Worm (Caenorhabditis elegans) whole organism, L2 larva: ENCODE results near the gene pqn-83.

Experiments used
- C34F6.9 ChIP-seq: fragments of 150-350 bp; optimal IDR thresholded peaks from 2 replicates; lab custom pipeline; 2014; ENCODE audit warnings: missing biosample characterization, missing genetic modification characterization
- F13H6.1 ChIP-seq: sonication (generic microtip); optimal IDR thresholded peaks from 2 replicates; lab custom pipeline; 2016; ENCODE audit warnings: missing genetic modification characterization, missing compliant biosample characterization
- R02D3.7 ChIP-seq: fragments of 150-350 bp; optimal IDR thresholded peaks from 2 replicates; lab custom pipeline; 2014; ENCODE audit warnings: missing biosample characterization, missing genetic modification characterization
- Y55F3AM.14 ChIP-seq: fragments of 200-800 bp; sonication (Bioruptor generic); optimal IDR thresholded peaks from 2 replicates; lab custom pipeline; 2018; ENCODE audit warnings: mild to moderate bottlenecking, missing genetic modification characterization, missing compliant biosample characterization
- ZK546.5 ChIP-seq: sonication (generic microtip); optimal IDR thresholded peaks from 2 replicates; lab custom pipeline; 2017; ENCODE audit warnings: missing biosample characterization, missing genetic modification characterization
- alr-1 ChIP-seq: fragments of 150-350 bp; optimal IDR thresholded peaks from 2 replicates; lab custom pipeline; 2014; ENCODE audit warnings: missing biosample characterization, missing genetic modification characterization
- aly-2 ChIP-seq: fragments of 150-350 bp; optimal IDR thresholded peaks from 2 replicates; lab custom pipeline; 2014; ENCODE audit warnings: missing biosample characterization, missing genetic modification characterization
- ama-1 ChIP-seq: fragments of 150-350 bp; optimal IDR thresholded peaks from 2 replicates; lab custom pipeline; 2018; ENCODE audit warnings: inconsistent platforms
- blmp-1 ChIP-seq: sonication (generic microtip); optimal IDR thresholded peaks from 2 replicates; lab custom pipeline; 2017; ENCODE audit warnings: missing genetic modification characterization, mild to moderate bottlenecking, missing compliant biosample characterization, antibody characterized with exemption, moderate library complexity; ENCODE audit not compliant: insufficient read depth
- ceh-16 ChIP-seq: fragments of 150-350 bp; optimal IDR thresholded peaks from 2 replicates; lab custom pipeline; 2014; ENCODE audit warnings: missing biosample characterization, missing genetic modification characterization
- ceh-82 ChIP-seq: fragments of 150-350 bp; optimal IDR thresholded peaks from 2 replicates; lab custom pipeline; 2014; ENCODE audit warnings: missing biosample characterization, missing genetic modification characterization
- crh-2 ChIP-seq: sonication (generic microtip); optimal IDR thresholded peaks from 2 replicates; lab custom pipeline; 2017; ENCODE audit warnings: missing biosample characterization, missing genetic modification characterization
- dmd-4 ChIP-seq: sonication (generic microtip); optimal IDR thresholded peaks from 2 replicates; lab custom pipeline; 2017; ENCODE audit warnings: missing biosample characterization, missing genetic modification characterization
- egl-27 ChIP-seq: sonication (generic microtip); optimal IDR thresholded peaks from 3 replicates; lab custom pipeline; 2017; ENCODE audit warnings: missing biosample characterization, missing genetic modification reagents, missing genetic modification characterization
- elt-1 ChIP-seq: fragments of 150-350 bp; optimal IDR thresholded peaks from 2 replicates; lab custom pipeline; 2014; ENCODE audit warnings: missing biosample characterization, missing genetic modification characterization
- elt-3 ChIP-seq: sonication (generic microtip); optimal IDR thresholded peaks from 2 replicates; lab custom pipeline; 2017; ENCODE audit warnings: missing biosample characterization, missing genetic modification characterization
- fos-1 ChIP-seq: fragments of 150-350 bp; optimal IDR thresholded peaks from 2 replicates; lab custom pipeline; 2014; ENCODE audit warnings: missing biosample characterization, missing genetic modification characterization
- gmeb-1 ChIP-seq: fragments of 150-350 bp; optimal IDR thresholded peaks from 2 replicates; lab custom pipeline; 2014; ENCODE audit warnings: missing biosample characterization, missing genetic modification characterization
- lin-11 ChIP-seq: fragments of 150-350 bp; sonication (generic microtip); optimal IDR thresholded peaks from 2 replicates; lab custom pipeline; 2014; ENCODE audit warnings: missing biosample characterization, missing genetic modification characterization, inconsistent platforms, mixed read lengths
- lin-13 ChIP-seq: fragments of 150-350 bp; optimal IDR thresholded peaks from 2 replicates; lab custom pipeline; 2014; ENCODE audit warnings: missing biosample characterization, missing genetic modification reagents, missing genetic modification characterization
- lin-39 ChIP-seq: fragments of 150-350 bp; optimal IDR thresholded peaks from 2 replicates; lab custom pipeline; 2014; ENCODE audit warnings: missing biosample characterization, missing genetic modification reagents, missing genetic modification characterization
- lsy-2 ChIP-seq, 2 experiments: fragments of 150-350 bp in 1 of 2; sonication (generic microtip) in 1 of 2; optimal IDR thresholded peaks; 2 replicates each; lab custom pipeline; 2014 to 2017; ENCODE audit warnings: missing biosample characterization in 2 of 2, missing genetic modification characterization in 2 of 2
- mab-5 ChIP-seq: fragments of 150-350 bp; optimal IDR thresholded peaks from 2 replicates; lab custom pipeline; 2014; ENCODE audit warnings: missing biosample characterization, missing genetic modification characterization
- mbf-1 ChIP-seq: sonication (generic microtip); optimal IDR thresholded peaks from 2 replicates; lab custom pipeline; 2017; ENCODE audit warnings: missing biosample characterization, missing genetic modification characterization
- mdl-1 ChIP-seq, 2 experiments: fragments of 150-350 bp in 1 of 2; sonication (generic microtip) in 1 of 2; optimal IDR thresholded peaks; 2 replicates each; lab custom pipeline; 2017; ENCODE audit warnings: missing biosample characterization in 2 of 2, missing genetic modification characterization in 2 of 2
- nhr-10 ChIP-seq: sonication (generic microtip); optimal IDR thresholded peaks from 2 replicates; lab custom pipeline; 2017; ENCODE audit warnings: missing biosample characterization, missing genetic modification characterization
- nhr-11 ChIP-seq: fragments of 150-350 bp; optimal IDR thresholded peaks from 2 replicates; lab custom pipeline; 2014; ENCODE audit warnings: missing biosample characterization, missing genetic modification characterization
- nhr-12 ChIP-seq: fragments of 150-350 bp; optimal IDR thresholded peaks from 2 replicates; lab custom pipeline; 2014; ENCODE audit warnings: missing biosample characterization, missing genetic modification characterization
- nhr-129 ChIP-seq: fragments of 150-350 bp; optimal IDR thresholded peaks from 2 replicates; lab custom pipeline; 2014; ENCODE audit warnings: missing biosample characterization, missing genetic modification characterization
- nhr-21 ChIP-seq: fragments of 150-350 bp; optimal IDR thresholded peaks from 2 replicates; lab custom pipeline; 2014; ENCODE audit warnings: missing biosample characterization, missing genetic modification characterization
- nhr-23 ChIP-seq: fragments of 150-350 bp; optimal IDR thresholded peaks from 2 replicates; lab custom pipeline; 2014; ENCODE audit warnings: missing biosample characterization, missing genetic modification reagents, missing genetic modification characterization
- nhr-237 ChIP-seq: fragments of 150-350 bp; optimal IDR thresholded peaks from 2 replicates; lab custom pipeline; 2014; ENCODE audit warnings: missing biosample characterization, missing genetic modification characterization
- nhr-25 ChIP-seq: fragments of 150-350 bp; sonication (generic microtip); optimal IDR thresholded peaks from 3 replicates; lab custom pipeline; 2014; ENCODE audit warnings: missing biosample characterization, missing genetic modification characterization
- nhr-6 ChIP-seq: fragments of 150-350 bp; optimal IDR thresholded peaks from 2 replicates; lab custom pipeline; 2014; ENCODE audit warnings: missing biosample characterization, missing genetic modification characterization
- nhr-77 ChIP-seq: fragments of 150-350 bp; optimal IDR thresholded peaks from 2 replicates; lab custom pipeline; 2014; ENCODE audit warnings: missing biosample characterization, missing genetic modification characterization
- peb-1 ChIP-seq: fragments of 150-350 bp; optimal IDR thresholded peaks from 2 replicates; lab custom pipeline; 2014; ENCODE audit warnings: missing biosample characterization, missing genetic modification characterization
- sem-4 ChIP-seq: fragments of 150-350 bp; optimal IDR thresholded peaks from 2 replicates; lab custom pipeline; 2014; ENCODE audit warnings: missing biosample characterization, missing genetic modification reagents, missing genetic modification characterization
- skn-1 ChIP-seq: sonication (generic microtip); optimal IDR thresholded peaks from 2 replicates; lab custom pipeline; 2017; ENCODE audit warnings: missing biosample characterization, missing genetic modification characterization
- sma-3 ChIP-seq: sonication (generic microtip); optimal IDR thresholded peaks from 2 replicates; lab custom pipeline; 2016; ENCODE audit warnings: missing genetic modification reagents, missing genetic modification characterization, missing compliant biosample characterization
- sma-9 ChIP-seq, 2 experiments: fragments of 150-350 bp in 1 of 2; sonication (generic microtip) in 1 of 2; optimal IDR thresholded peaks; 2 replicates each; lab custom pipeline; 2014 to 2016; ENCODE audit warnings: missing genetic modification characterization in 2 of 2, mild to moderate bottlenecking in 1 of 2, missing biosample characterization in 1 of 2, missing compliant biosample characterization in 1 of 2, missing genetic modification reagents in 1 of 2, moderate library complexity in 1 of 2
- snpc-4 ChIP-seq: fragments of 150-350 bp; optimal IDR thresholded peaks from 2 replicates; lab custom pipeline; 2014; ENCODE audit warnings: missing biosample characterization, missing genetic modification characterization
- unc-39 ChIP-seq: fragments of 150-350 bp; optimal IDR thresholded peaks from 2 replicates; lab custom pipeline; 2014; ENCODE audit warnings: missing biosample characterization, missing genetic modification characterization
- unc-55 ChIP-seq: fragments of 150-350 bp; sonication (generic microtip); optimal IDR thresholded peaks from 3 replicates; lab custom pipeline; 2014; ENCODE audit warnings: missing biosample characterization, missing genetic modification reagents, missing genetic modification characterization
- unc-62 ChIP-seq: fragments of 150-350 bp; optimal IDR thresholded peaks from 2 replicates; lab custom pipeline; 2014; ENCODE audit warnings: missing biosample characterization, missing genetic modification reagents, missing genetic modification characterization
- zag-1 ChIP-seq: fragments of 150-350 bp; optimal IDR thresholded peaks from 2 replicates; lab custom pipeline; 2014; ENCODE audit warnings: missing biosample characterization, missing genetic modification characterization
- ztf-1 ChIP-seq: fragments of 200-800 bp; sonication (Bioruptor generic); conservative IDR thresholded peaks from 2 replicates; pipeline ENCODE4 v1.3.6; 2022; ENCODE audit warnings: missing genetic modification characterization, missing compliant biosample characterization
- ztf-11 ChIP-seq: sonication (generic microtip); optimal IDR thresholded peaks from 2 replicates; lab custom pipeline; 2017; ENCODE audit warnings: missing biosample characterization, missing genetic modification characterization
- ztf-4 ChIP-seq: fragments of 150-350 bp; optimal IDR thresholded peaks from 2 replicates; lab custom pipeline; 2014; ENCODE audit warnings: missing biosample characterization, missing genetic modification characterization

The pqn-83 gene

DNA sequence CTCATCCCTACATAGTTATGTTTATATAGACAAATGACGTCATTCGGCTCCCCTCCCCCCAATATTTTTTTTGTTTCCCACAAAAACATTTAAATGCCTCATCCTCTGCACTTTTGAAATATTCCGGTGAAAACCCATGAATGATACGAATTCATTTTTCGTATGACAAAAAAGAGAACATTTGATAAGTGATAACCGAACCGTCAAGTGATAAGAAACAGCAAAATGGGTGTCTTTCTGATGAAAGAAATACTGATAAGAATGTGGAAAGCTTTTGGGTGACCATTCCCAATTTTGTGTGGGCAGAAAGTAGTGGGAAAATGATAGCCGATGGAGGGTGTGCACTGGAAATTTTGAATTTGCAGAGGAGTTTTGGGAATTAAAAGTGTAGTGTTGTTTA, 39.9 kb downstream of the pqn-83 start:
- TF ChIP-seq unc-39 (tag; lab: Kevin White, UChicago) (no peak), skn-1 (tag; lab: Kevin White, UChicago) (peak; percentile 58), sma-3 (GFP tag; lab: Kevin White, UChicago) (no peak), nhr-11 (tag; lab: Kevin White, UChicago) (no peak), nhr-21 (tag; lab: Kevin White, UChicago) (no peak), nhr-10 (tag; lab: Kevin White, UChicago) (no peak), elt-3 (tag; lab: Kevin White, UChicago) (no peak), nhr-129 (no peak), ztf-11 (tag; lab: Kevin White, UChicago) (no peak), ama-1 (no peak), ceh-82 (tag; lab: Kevin White, UChicago) (no peak), ztf-1 (GFP tag; lab: Robert Waterston, UW) (no peak), crh-2 (tag; lab: Kevin White, UChicago) (peak; percentile 54), lin-39 (tag; lab: Kevin White, UChicago) (no peak), snpc-4 (no peak), Y55F3AM.14 (GFP tag; lab: Kevin White, UChicago) (no peak), nhr-23 (no peak), lin-13 (GFP tag; lab: Kevin White, UChicago) (no peak), C34F6.9 (tag; lab: Kevin White, UChicago) (peak; percentile 10), elt-1 (tag; lab: Kevin White, UChicago) (no peak), lin-11 (no peak), R02D3.7 (no peak), ZK546.5 (tag; lab: Kevin White, UChicago) (no peak), fos-1 (peak; percentile 99), sem-4 (tag; lab: Kevin White, UChicago) (no peak), nhr-237 (no peak), gmeb-1 (tag; lab: Kevin White, UChicago) (no peak), mdl-1 (tag; optimal IDR thresholded peaks at IDR 0.05; lab: Kevin White, UChicago) (no peak), lsy-2 (tag; optimal IDR thresholded peaks at IDR 0.05; lab: Kevin White, UChicago) (peak in 1 of 2 experiments; percentile 31), mab-5 (tag; lab: Kevin White, UChicago) (no peak), blmp-1 (tag; lab: Kevin White, UChicago) (no peak), aly-2 (tag; lab: Kevin White, UChicago) (no peak), ztf-4 (no peak), zag-1 (tag; lab: Kevin White, UChicago) (no peak), unc-62 (GFP tag; lab: Kevin White, UChicago) (no peak), ceh-16 (tag; lab: Kevin White, UChicago) (no peak), mbf-1 (tag; lab: Kevin White, UChicago) (no peak), nhr-77 (tag; lab: Kevin White, UChicago) (no peak), nhr-6 (no peak), nhr-12 (tag; lab: Kevin White, UChicago) (no peak), nhr-25 (no peak), egl-27 (tag; lab: Kevin White, UChicago) (no peak), F13H6.1 (tag; lab: Kevin White, UChicago) (peak; percentile 20), unc-55 (GFP tag; lab: Kevin White, UChicago) (no peak), peb-1 (no peak), sma-9 (GFP tag; optimal IDR thresholded peaks at IDR 0.05; lab: Kevin White, UChicago) (peak; percentile 73), sma-9 (tag; optimal IDR thresholded peaks at IDR 0.05; lab: Kevin White, UChicago) (no peak), dmd-4 (tag; lab: Kevin White, UChicago) (no peak), alr-1 (tag; lab: Kevin White, UChicago) (no peak)
